Fruit fly (Drosophila melanogaster): ENCODE data around the gene Dip-C.
A peak's percentile ranks its signal among the peaks of the same experiment; 100 is the strongest.

Dip-C gene

dm6 chr3R:12369793-12370642 lies 43.5 kb downstream of the Dip-C start (continued):
- TF ChIP-seq sens (GFP tag) = peak; percentile 69
- no peak for TF ChIP-seq NFAT (GFP tag; IDR thresholded peaks at IDR 0.05)
- TF ChIP-seq CG3281 (GFP tag; optimal IDR thresholded peaks at IDR 0.05) = peak; percentile 2
- no peak for TF ChIP-seq Ada2b (GFP tag; IDR thresholded peaks at IDR 0.05)
- TF ChIP-seq klu (GFP tag; IDR thresholded peaks at IDR 0.05) = no peak
- peak; percentile 4 for TF ChIP-seq az2 (GFP tag; optimal IDR thresholded peaks at IDR 0.05)
- TF ChIP-seq CG10543 (GFP tag; optimal IDR thresholded peaks at IDR 0.05) = no peak
- no peak for TF ChIP-seq Vsx1 (GFP tag; optimal IDR thresholded peaks at IDR 0.05)
- no peak for TF ChIP-seq ken (GFP tag; IDR thresholded peaks at IDR 0.05)
- TF ChIP-seq eve (GFP tag; optimal IDR thresholded peaks at IDR 0.05) = peak in 1 of 2 experiments; percentile 13
- no peak for TF ChIP-seq fru (optimal IDR thresholded peaks at IDR 0.05)
- no peak for TF ChIP-seq bcd (GFP tag; optimal IDR thresholded peaks at IDR 0.05)
- no peak for TF ChIP-seq pzg (GFP tag; optimal IDR thresholded peaks at IDR 0.05)
- no peak for TF ChIP-seq ato (GFP tag; IDR thresholded peaks at IDR 0.05; ENCODE audit: partially characterized antibody)
- no peak for TF ChIP-seq eyg (GFP tag; optimal IDR thresholded peaks at IDR 0.05)
- TF ChIP-seq CG31388 (GFP tag; optimal IDR thresholded peaks at IDR 0.05) = peak; percentile 2
- TF ChIP-seq ATbp (GFP tag; optimal IDR thresholded peaks at IDR 0.05) = no peak
- TF ChIP-seq gsb-n (tag; optimal IDR thresholded peaks at IDR 0.05) = no peak
- no peak for TF ChIP-seq CG16863 (GFP tag; optimal IDR thresholded peaks at IDR 0.05)
- TF ChIP-seq CG12659 (GFP tag; optimal IDR thresholded peaks at IDR 0.05) = no peak
- TF ChIP-seq Sox100B (GFP tag; optimal IDR thresholded peaks at IDR 0.05) = no peak
- TF ChIP-seq CTCF (GFP tag; optimal IDR thresholded peaks at IDR 0.05) = no peak
- TF ChIP-seq sim (GFP tag; IDR thresholded peaks at IDR 0.05) = no peak
- TF ChIP-seq CG4360 (GFP tag; IDR thresholded peaks at IDR 0.05) = no peak
- TF ChIP-seq CG9609 (GFP tag; optimal IDR thresholded peaks at IDR 0.05) = no peak
- no peak for TF ChIP-seq ind (GFP tag; optimal IDR thresholded peaks at IDR 0.05)
- TF ChIP-seq fd102C (GFP tag; optimal IDR thresholded peaks at IDR 0.05) = no peak
- no peak for TF ChIP-seq CG1603 (tag; optimal IDR thresholded peaks at IDR 0.05)
- TF ChIP-seq ci (GFP tag; IDR thresholded peaks at IDR 0.05) = no peak
- TF ChIP-seq CG4617 (GFP tag; optimal IDR thresholded peaks at IDR 0.05; ENCODE audit: borderline replicate concordance) = no peak
- TF ChIP-seq z (GFP tag; IDR thresholded peaks at IDR 0.05) = no peak
- no peak for TF ChIP-seq Xbp1 (GFP tag; optimal IDR thresholded peaks at IDR 0.05)
- TF ChIP-seq Ptx1 (GFP tag; IDR thresholded peaks at IDR 0.05) = 0 out of 2 replicates have a peak, but pooled peaks have one; percentile 1
- no peak for TF ChIP-seq Lhr (GFP tag; optimal IDR thresholded peaks at IDR 0.05)
- TF ChIP-seq pros (GFP tag; optimal IDR thresholded peaks at IDR 0.05) = no peak
- TF ChIP-seq Dip2 (GFP tag; IDR thresholded peaks at IDR 0.05) = no peak
- TF ChIP-seq gsb (GFP tag; IDR thresholded peaks at IDR 0.05) = no peak
- TF ChIP-seq bab2 (GFP tag; optimal IDR thresholded peaks at IDR 0.05) = no peak
- no peak for TF ChIP-seq CG3847 (GFP tag; IDR thresholded peaks at IDR 0.05)
- TF ChIP-seq CG14014 (GFP tag; IDR thresholded peaks at IDR 0.05) = no peak
- TF ChIP-seq CG2116 (GFP tag; optimal IDR thresholded peaks at IDR 0.05) = no peak
- no peak for TF ChIP-seq sima (GFP tag; optimal IDR thresholded peaks at IDR 0.05)
- no peak for TF ChIP-seq run (tag; optimal IDR thresholded peaks at IDR 0.05)
- no peak for TF ChIP-seq lmd (GFP tag; IDR thresholded peaks at IDR 0.05)
- no peak for TF ChIP-seq CG6654 (GFP tag; optimal IDR thresholded peaks at IDR 0.05)
- no peak for TF ChIP-seq CG9437 (GFP tag; optimal IDR thresholded peaks at IDR 0.05)
- peak; percentile 30 for TF ChIP-seq zen (tag; optimal IDR thresholded peaks at IDR 0.05)
- no peak for TF ChIP-seq tio (GFP tag; optimal IDR thresholded peaks at IDR 0.05)
- TF ChIP-seq ash1 (GFP tag; optimal IDR thresholded peaks at IDR 0.05) = no peak
- TF ChIP-seq HmgD (GFP tag; optimal IDR thresholded peaks at IDR 0.05) = no peak
- TF ChIP-seq nom (GFP tag; optimal IDR thresholded peaks at IDR 0.05) = no peak
- TF ChIP-seq CG1024 (GFP tag; IDR thresholded peaks at IDR 0.05) = no peak
